Fruit fly (Drosophila melanogaster) whole organism, pupa: Measurements from ENCODE around the gene CG14974.
A peak's percentile ranks its signal among the peaks of the same experiment; 100 is the strongest.

ENCODE experiments used
- CG10348 ChIP-seq: fragments of 200-800 bp; sonication (Bioruptor generic); IDR thresholded peaks from 2 replicates; pipeline ENCODE4 v1.3.6; 2022; ENCODE audit warnings: missing biosample characterization, missing genetic modification characterization
- CG12605 ChIP-seq: fragments of 200-800 bp; sonication (Bioruptor generic); IDR thresholded peaks from 2 replicates; pipeline ENCODE4 v1.3.6; 2022; ENCODE audit warnings: missing biosample characterization, missing genetic modification characterization
- CG13204 ChIP-seq: fragments of 200-800 bp; sonication (Bioruptor generic); optimal IDR thresholded peaks from 2 replicates; lab custom pipeline; 2018; ENCODE audit warnings: missing biosample characterization, mild to moderate bottlenecking, missing genetic modification characterization, moderate library complexity
- CG14655 ChIP-seq: fragments of 200-800 bp; sonication (Bioruptor generic); optimal IDR thresholded peaks from 3 replicates; lab custom pipeline; 2017; ENCODE audit warnings: mild to moderate bottlenecking, missing biosample characterization, missing genetic modification reagents, missing genetic modification characterization
- CG15710 ChIP-seq: fragments of 200-800 bp; sonication (Bioruptor generic); optimal IDR thresholded peaks from 2 replicates; lab custom pipeline; 2018; ENCODE audit warnings: missing biosample characterization, mild to moderate bottlenecking, missing genetic modification characterization, moderate library complexity
- CG17806 ChIP-seq: fragments of 200-800 bp; sonication (Bioruptor generic); optimal IDR thresholded peaks from 2 replicates; lab custom pipeline; 2018; ENCODE audit warnings: missing biosample characterization, mild to moderate bottlenecking, missing genetic modification characterization, moderate library complexity
- CG32121 ChIP-seq: fragments of 200-800 bp; sonication (Bioruptor generic); IDR thresholded peaks from 2 replicates; pipeline ENCODE4 v1.3.6; 2022; ENCODE audit warnings: missing biosample characterization, missing genetic modification characterization
- CG34367 ChIP-seq: fragments of 200-800 bp; sonication (Bioruptor generic); optimal IDR thresholded peaks from 2 replicates; lab custom pipeline; 2018; ENCODE audit warnings: missing biosample characterization, mild to moderate bottlenecking, missing genetic modification characterization
- CG4496 ChIP-seq: fragments of 200-800 bp; sonication (Bioruptor generic); IDR thresholded peaks from 3 replicates; pipeline ENCODE4 v1.3.6; 2022; ENCODE audit warnings: missing biosample characterization, missing genetic modification characterization
- CG8159 ChIP-seq: fragments of 200-800 bp; sonication (Bioruptor generic); optimal IDR thresholded peaks from 3 replicates; lab custom pipeline; 2018; ENCODE audit warnings: missing biosample characterization, mild to moderate bottlenecking, missing genetic modification characterization, moderate library complexity
- CG8301 ChIP-seq: fragments of 200-800 bp; sonication (Bioruptor generic); optimal IDR thresholded peaks from 2 replicates; lab custom pipeline; 2018; ENCODE audit warnings: missing biosample characterization, mild to moderate bottlenecking, missing genetic modification characterization
- CG9948 ChIP-seq: fragments of 200-800 bp; sonication (Bioruptor generic); optimal IDR thresholded peaks from 2 replicates; lab custom pipeline; 2018; ENCODE audit warnings: missing biosample characterization, mild to moderate bottlenecking, missing genetic modification characterization, moderate library complexity
- D1 ChIP-seq: fragments of 200-800 bp; sonication (Bioruptor generic); optimal IDR thresholded peaks from 2 replicates; lab custom pipeline; 2018; ENCODE audit warnings: missing biosample characterization, mild to moderate bottlenecking, missing genetic modification characterization, moderate library complexity
- EcR ChIP-seq: fragments of 200-800 bp; sonication (Bioruptor generic); optimal IDR thresholded peaks from 3 replicates; lab custom pipeline; 2019; ENCODE audit warnings: missing biosample characterization, missing genetic modification characterization, mild to moderate bottlenecking, moderate library complexity, missing genetic modification reagents
- Ets98B ChIP-seq: fragments of 200-800 bp; sonication (Bioruptor generic); IDR thresholded peaks from 2 replicates; pipeline ENCODE4 v1.3.6; 2022; ENCODE audit warnings: missing biosample characterization, missing genetic modification characterization
- Pif1A ChIP-seq: fragments of 200-800 bp; sonication (Bioruptor generic); optimal IDR thresholded peaks from 3 replicates; lab custom pipeline; 2016; ENCODE audit warnings: missing biosample characterization, missing genetic modification characterization
- Pif1B ChIP-seq: fragments of 200-800 bp; sonication (Bioruptor generic); optimal IDR thresholded peaks from 3 replicates; lab custom pipeline; 2016; ENCODE audit warnings: missing biosample characterization, missing genetic modification characterization
- Snoo ChIP-seq: fragments of 200-800 bp; sonication (Bioruptor generic); optimal IDR thresholded peaks from 3 replicates; lab custom pipeline; 2017; ENCODE audit warnings: missing biosample characterization, mild to moderate bottlenecking, missing genetic modification characterization, inconsistent platforms
- fd96Ca ChIP-seq: fragments of 200-800 bp; sonication (Bioruptor generic); IDR thresholded peaks from 3 replicates; pipeline ENCODE4 v1.3.6; 2022; ENCODE audit warnings: missing biosample characterization, missing genetic modification characterization
- gl ChIP-seq: fragments of 200-800 bp; sonication (Bioruptor generic); optimal IDR thresholded peaks from 2 replicates; lab custom pipeline; 2018; ENCODE audit warnings: missing biosample characterization, mild to moderate bottlenecking, missing genetic modification characterization
- rn ChIP-seq: fragments of 200-800 bp; sonication (Bioruptor generic); IDR thresholded peaks from 2 replicates; pipeline ENCODE4 v1.3.6; 2022; ENCODE audit warnings: missing biosample characterization, missing genetic modification characterization

CG14974 gene

DNA sequence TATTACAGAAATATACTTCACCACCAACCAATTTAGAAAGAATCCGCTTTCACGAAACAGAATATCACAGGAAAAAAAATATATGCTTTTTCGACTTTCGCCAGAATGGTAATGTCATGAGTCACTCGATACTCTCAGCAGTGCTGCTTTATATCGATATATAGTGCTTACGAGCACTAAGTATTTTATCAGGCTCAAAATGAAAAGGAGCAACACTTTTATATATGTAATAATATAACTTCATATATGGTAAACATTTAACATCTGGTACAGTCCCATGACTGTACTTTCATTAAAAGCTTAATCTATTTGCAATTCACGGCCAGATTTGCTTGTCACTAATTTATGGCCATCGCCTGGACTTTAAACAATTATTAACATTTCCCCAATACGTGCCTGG lies 33.8 kb upstream of the CG14974 start, which contains the start of gene CG10862:
Gene CG10862, minus strand, starts transcription at position 101 of the 400 bp plus-strand sequence.
- TF ChIP-seq Pif1A (no peak), CG10348 (GFP tag; lab: Robert Waterston, UW) (no peak), gl (tag; lab: Kevin White, UChicago) (no peak), CG13204 (GFP tag; lab: Kevin White, UChicago) (no peak)

DNA sequence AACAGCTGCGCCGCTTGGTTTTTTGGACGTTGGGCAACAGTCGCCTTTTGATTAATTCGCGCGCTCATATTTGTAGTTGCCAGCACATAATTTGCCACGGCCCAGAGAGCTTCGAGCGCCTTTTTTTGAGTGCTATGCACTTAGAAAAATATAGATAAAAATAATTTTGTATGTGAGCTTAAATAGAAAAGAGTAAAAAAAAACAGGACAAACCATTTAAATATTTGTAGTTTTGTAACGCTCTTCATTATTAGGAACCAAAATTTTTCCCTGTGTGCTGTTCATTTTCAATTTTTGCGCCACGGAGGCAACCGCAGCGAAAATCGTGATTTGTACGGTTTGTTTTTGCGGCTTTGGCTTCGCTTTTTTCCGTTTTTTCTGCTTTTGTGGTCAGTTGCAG lies 28.7 kb upstream of the CG14974 start:
- TF ChIP-seq fd96Ca (peak; percentile 67; the same call in 2 of the 3 replicates), CG4496 (GFP tag; lab: Robert Waterston, UW) (peak; percentile 62; the same call in 2 of the 3 replicates), rn (peak; percentile 46; the same call in 1 of the 2 replicates), EcR (GFP tag; lab: Kevin White, UChicago) (no peak), Snoo (tag; lab: Kevin White, UChicago) (peak; percentile 30), D1 (tag; lab: Kevin White, UChicago) (no peak), CG14655 (GFP tag; lab: Kevin White, UChicago) (peak; percentile 57), CG8301 (peak; percentile 30), gl (tag; lab: Kevin White, UChicago) (no peak), CG10348 (GFP tag; lab: Robert Waterston, UW) (no peak), CG15710 (tag; lab: Kevin White, UChicago) (no peak), CG8159 (no peak), CG13204 (GFP tag; lab: Kevin White, UChicago) (no peak), CG17806 (tag; lab: Kevin White, UChicago) (no peak), CG12605 (no peak; the same call in 1 of the 2 replicates), CG32121 (peak; percentile 62), CG9948 (peak; percentile 9), Pif1A (peak; percentile 34), Ets98B (GFP tag; lab: Robert Waterston, UW) (peak; percentile 76), Pif1B (peak; percentile 27)

DNA sequence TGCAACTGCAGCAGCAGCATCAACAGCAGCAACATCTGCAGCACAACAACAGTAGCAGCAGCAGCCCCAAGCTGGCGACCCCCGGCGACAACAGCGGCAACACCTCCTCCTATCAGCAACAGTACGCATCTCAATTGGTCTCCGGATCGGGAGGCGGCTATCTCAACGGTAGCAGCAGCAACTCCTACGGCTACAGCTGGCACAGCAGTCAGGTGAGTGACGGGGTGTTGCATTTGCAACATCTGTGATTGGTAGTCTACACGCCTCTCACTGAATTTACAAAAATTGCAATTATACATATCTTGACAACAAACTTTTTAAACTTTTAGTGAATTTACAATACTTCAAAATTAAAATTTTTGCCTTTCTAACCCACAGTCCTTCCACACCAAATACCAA lies 25.5 kb upstream of the CG14974 start:
- TF ChIP-seq Pif1A (no peak), fd96Ca (no peak), CG14655 (GFP tag; lab: Kevin White, UChicago) (no peak), CG9948 (no peak), CG13204 (GFP tag; lab: Kevin White, UChicago) (no peak), CG17806 (tag; lab: Kevin White, UChicago) (no peak), rn (no peak), Ets98B (GFP tag; lab: Robert Waterston, UW) (no peak), CG15710 (tag; lab: Kevin White, UChicago) (no peak), Snoo (tag; lab: Kevin White, UChicago) (no peak), Pif1B (no peak), CG8301 (no peak)

DNA sequence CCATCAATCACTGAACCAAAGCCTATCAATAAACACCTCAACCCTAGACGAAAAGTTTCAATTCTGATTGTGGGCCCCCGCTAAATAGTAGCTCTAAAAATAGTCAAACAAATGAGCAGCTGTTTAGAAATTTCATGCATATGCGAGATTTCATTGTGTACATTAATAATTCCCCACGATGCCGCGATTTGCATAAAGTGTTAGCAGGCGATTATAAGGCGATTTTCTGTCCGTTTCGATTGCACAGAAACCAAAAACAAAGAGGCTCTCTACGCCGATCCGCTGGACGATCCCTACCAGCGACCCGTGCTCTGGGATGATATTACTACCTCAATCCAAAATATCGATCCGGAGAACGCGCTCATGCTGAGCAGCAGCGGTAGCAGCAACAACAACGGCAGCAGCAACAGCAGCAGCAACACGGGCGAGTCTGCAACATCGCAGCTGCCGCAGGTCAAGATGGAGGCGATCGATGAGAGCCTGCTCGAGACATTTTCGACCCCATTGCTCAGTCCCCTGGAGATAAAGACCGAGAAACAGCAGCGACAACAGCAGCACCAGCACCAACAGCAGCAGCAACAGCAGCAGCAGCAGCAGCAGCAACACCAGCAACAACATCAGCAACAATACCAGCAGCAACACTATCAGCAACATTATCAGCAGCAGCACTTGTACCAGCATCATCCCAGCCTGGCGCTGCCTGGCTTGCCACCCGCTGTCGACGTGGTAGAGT lies 25.0 kb upstream of the CG14974 start:
- TF ChIP-seq CG9948 (no peak), Snoo (tag; lab: Kevin White, UChicago) (no peak), Pif1A (no peak), CG13204 (GFP tag; lab: Kevin White, UChicago) (no peak), Ets98B (GFP tag; lab: Robert Waterston, UW) (no peak), CG8301 (no peak), gl (tag; lab: Kevin White, UChicago) (no peak), D1 (tag; lab: Kevin White, UChicago) (no peak), CG14655 (GFP tag; lab: Kevin White, UChicago) (no peak), EcR (GFP tag; lab: Kevin White, UChicago) (no peak), CG12605 (no peak), CG10348 (GFP tag; lab: Robert Waterston, UW) (no peak), CG15710 (tag; lab: Kevin White, UChicago) (no peak), fd96Ca (no peak), CG32121 (no peak)
- TF ChIP-seq, all 21 proteins: peak for 0

DNA sequence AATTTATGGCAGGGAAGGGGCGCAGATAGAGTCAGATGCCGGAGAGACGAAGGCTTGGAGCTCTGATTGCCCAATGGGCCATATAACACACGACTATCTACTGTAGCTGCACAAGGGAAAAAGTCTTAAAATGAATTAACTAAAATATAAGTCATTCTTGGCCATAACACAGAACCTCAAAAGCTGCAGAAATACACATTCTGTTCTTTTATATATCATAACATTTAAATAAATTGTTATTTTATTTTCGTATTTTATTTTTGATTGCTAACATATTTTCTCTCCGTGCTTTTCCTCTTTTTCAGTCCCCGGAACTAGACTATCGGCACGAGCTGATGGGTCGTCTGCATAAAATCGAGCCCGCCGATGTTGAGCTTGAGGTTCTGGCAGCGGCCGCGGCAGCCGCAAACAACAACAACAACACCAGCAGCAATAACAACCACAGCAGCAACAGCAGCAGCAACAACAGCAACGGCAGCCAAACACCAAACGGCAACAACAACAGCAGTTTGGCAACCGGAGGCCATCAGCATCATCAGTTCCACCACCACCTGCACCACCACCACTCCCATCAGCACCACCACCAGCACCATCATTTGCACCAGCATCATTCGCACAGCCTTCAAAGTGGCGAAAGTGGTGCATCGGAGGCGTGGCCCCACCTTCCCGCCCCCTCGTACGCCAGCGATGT lies 23.6 kb upstream of the CG14974 start:
- TF ChIP-seq EcR (GFP tag; lab: Kevin White, UChicago) = no peak
- TF ChIP-seq Pif1B = no peak
- TF ChIP-seq CG32121 = no peak
- TF ChIP-seq CG12605 = no peak
- no peak for TF ChIP-seq CG4496 (GFP tag; lab: Robert Waterston, UW)
- peak; percentile 64 for TF ChIP-seq CG17806 (tag; lab: Kevin White, UChicago)
- TF ChIP-seq CG13204 (GFP tag; lab: Kevin White, UChicago) = peak; percentile 8
- TF ChIP-seq CG9948 = peak; percentile 56
- TF ChIP-seq CG15710 (tag; lab: Kevin White, UChicago) = peak; percentile 63
- TF ChIP-seq CG8159 = peak; percentile 73
- TF ChIP-seq fd96Ca = 0 out of 3 replicates have a peak, but pooled peaks have one; percentile 18
- no peak for TF ChIP-seq Ets98B (GFP tag; lab: Robert Waterston, UW)
- TF ChIP-seq CG10348 (GFP tag; lab: Robert Waterston, UW) = no peak
- TF ChIP-seq Snoo (tag; lab: Kevin White, UChicago) = no peak
- no peak for TF ChIP-seq CG8301
- peak; percentile 32 for TF ChIP-seq gl (tag; lab: Kevin White, UChicago)
- peak; percentile 31 for TF ChIP-seq CG34367 (tag; lab: Kevin White, UChicago)
- TF ChIP-seq D1 (tag; lab: Kevin White, UChicago) = no peak
- no peak for TF ChIP-seq rn
- peak; percentile 52 for TF ChIP-seq CG14655 (GFP tag; lab: Kevin White, UChicago)
- no peak for TF ChIP-seq Pif1A
